Fruit fly (Drosophila melanogaster) whole organism, prepupa: ENCODE results near the gene CG5172.

ENCODE experiments used
- CG11762 ChIP-seq: fragments of 200-800 bp; sonication (Bioruptor generic); optimal IDR thresholded peaks from 3 replicates; lab custom pipeline; 2016; ENCODE audit warnings: missing biosample characterization, missing genetic modification characterization; ENCODE audit not compliant: insufficient read depth
- CG34406 ChIP-seq: fragments of 200-800 bp; sonication (Bioruptor generic); optimal IDR thresholded peaks from 3 replicates; lab custom pipeline; 2016; ENCODE audit warnings: missing biosample characterization, missing genetic modification characterization
- Eip78C ChIP-seq: fragments of 200-800 bp; sonication (Bioruptor generic); peaks from one replicate; lab custom pipeline; 2016; ENCODE audit warnings: missing biosample characterization, missing genetic modification characterization
- Ets21C ChIP-seq: fragments of 200-800 bp; sonication (Bioruptor generic); optimal IDR thresholded peaks from 3 replicates; lab custom pipeline; 2016; ENCODE audit warnings: missing biosample characterization, missing genetic modification characterization
- Hr39 ChIP-seq: fragments of 200-800 bp; sonication (Bioruptor generic); optimal IDR thresholded peaks from 2 replicates; lab custom pipeline; 2016; ENCODE audit warnings: missing biosample characterization, missing genetic modification characterization
- Sox102F ChIP-seq: fragments of 200-800 bp; sonication (Bioruptor generic); optimal IDR thresholded peaks from 2 replicates; lab custom pipeline; 2016; ENCODE audit warnings: missing biosample characterization, mild to moderate bottlenecking, missing genetic modification characterization
- svp ChIP-seq: fragments of 200-800 bp; sonication (Bioruptor generic); peaks from one replicate; lab custom pipeline; 2016; ENCODE audit warnings: missing biosample characterization, missing genetic modification characterization

DNA sequence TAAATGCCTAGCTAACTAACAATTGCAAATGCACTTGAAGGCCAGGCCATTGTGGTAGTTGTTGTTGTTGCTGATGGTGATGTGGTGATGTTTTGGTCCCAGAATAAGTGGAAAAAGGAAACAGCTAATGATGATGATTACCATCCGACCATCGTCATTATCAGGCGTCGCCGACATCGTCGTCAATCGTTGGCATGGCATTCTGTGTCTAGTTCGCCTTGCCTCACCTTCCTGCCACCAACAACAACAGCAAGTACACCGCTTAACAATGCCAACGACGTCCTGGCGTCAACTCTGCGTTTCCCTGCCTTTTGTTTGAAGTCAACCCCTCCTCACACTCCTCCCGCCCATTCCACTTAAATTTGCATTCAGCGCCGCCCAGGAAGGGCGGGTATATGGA is 43.6 kb upstream of the CG5172 start:
- TF ChIP-seq Eip78C (GFP tag; lab: Kevin White, UChicago) (no peak), Ets21C (GFP tag; lab: Kevin White, UChicago) (no peak), Sox102F (GFP tag; lab: Kevin White, UChicago) (no peak), svp (GFP tag; lab: Kevin White, UChicago) (no peak), Hr39 (no peak), CG11762 (GFP tag; lab: Kevin White, UChicago) (no peak), CG34406 (GFP tag; lab: Kevin White, UChicago) (no peak)
